Worm (Caenorhabditis elegans) whole organism, young adult: ENCODE results near the gene oxi-1.

Experiments
- B0019.2 ChIP-seq: fragments of 200-800 bp; sonication (Bioruptor generic); conservative IDR thresholded peaks from 2 replicates; pipeline ENCODE4 v1.3.6; 2022; ENCODE audit warnings: missing genetic modification reagents, missing genetic modification characterization, missing compliant biosample characterization
- C06A6.2 ChIP-seq: fragments of 200-800 bp; sonication (Bioruptor generic); conservative IDR thresholded peaks from 2 replicates; pipeline ENCODE4 v1.3.6; 2022; ENCODE audit warnings: missing genetic modification characterization, missing compliant biosample characterization
- F22D6.2 ChIP-seq: sonication (generic microtip); optimal IDR thresholded peaks from 2 replicates; lab custom pipeline; 2016; ENCODE audit warnings: mild to moderate bottlenecking, missing genetic modification characterization, missing compliant biosample characterization
- F33H1.4 ChIP-seq: fragments of 200-800 bp; sonication (Bioruptor generic); IDR thresholded peaks from 2 replicates; pipeline ENCODE4 v1.3.6; 2022; ENCODE audit warnings: missing genetic modification reagents, missing genetic modification characterization, missing compliant biosample characterization
- F49E8.2 ChIP-seq: sonication (generic microtip); optimal IDR thresholded peaks from 3 replicates; lab custom pipeline; 2017; ENCODE audit warnings: missing genetic modification characterization, mild to moderate bottlenecking, missing compliant biosample characterization, antibody characterized with exemption, moderate library complexity; ENCODE audit not compliant: insufficient read depth
- F52B5.7 ChIP-seq: sonication (generic microtip); optimal IDR thresholded peaks from 2 replicates; lab custom pipeline; 2016; ENCODE audit warnings: mild to moderate bottlenecking, missing genetic modification characterization, missing compliant biosample characterization
- F57C9.4 ChIP-seq: sonication (generic microtip); optimal IDR thresholded peaks from 2 replicates; lab custom pipeline; 2017; ENCODE audit warnings: mild to moderate bottlenecking, missing genetic modification characterization, missing compliant biosample characterization
- Y56A3A.18 ChIP-seq: fragments of 200-800 bp; sonication (Bioruptor generic); IDR thresholded peaks from 2 replicates; pipeline ENCODE4 v1.3.6; 2022; ENCODE audit warnings: missing genetic modification reagents, missing genetic modification characterization, missing compliant biosample characterization
- Y67H2A.10 ChIP-seq: fragments of 200-800 bp; sonication (Bioruptor generic); conservative IDR thresholded peaks from 2 replicates; pipeline ENCODE4 v1.3.6; 2022; ENCODE audit warnings: missing genetic modification reagents, missing genetic modification characterization, missing compliant biosample characterization
- Y79H2A.3 ChIP-seq: fragments of 200-800 bp; sonication (Bioruptor generic); conservative IDR thresholded peaks from 2 replicates; pipeline ENCODE4 v1.3.6; 2022; ENCODE audit warnings: missing genetic modification reagents, missing genetic modification characterization, missing compliant biosample characterization
- ZK185.1 ChIP-seq: sonication (generic microtip); optimal IDR thresholded peaks from 2 replicates; lab custom pipeline; 2016; ENCODE audit warnings: mild to moderate bottlenecking, missing genetic modification characterization, missing compliant biosample characterization; ENCODE audit not compliant: poor library complexity, severe bottlenecking
- akir-1 ChIP-seq: fragments of 200-800 bp; sonication (Bioruptor generic); optimal IDR thresholded peaks from 2 replicates; lab custom pipeline; 2018; ENCODE audit warnings: mild to moderate bottlenecking, missing genetic modification characterization, moderate library complexity, missing compliant biosample characterization
- ama-1 ChIP-seq, 3 experiments: fragments of 150-350 bp in 1 of 3; sonication (generic microtip) in 2 of 3; optimal IDR thresholded peaks; 2 replicates each; lab custom pipeline; 2014 to 2018; ENCODE audit warnings: missing biosample characterization in 2 of 3, missing genetic modification characterization in 2 of 3, missing genetic modification reagents in 2 of 3
- attf-5 ChIP-seq: fragments of 200-800 bp; sonication (Bioruptor generic); optimal IDR thresholded peaks from 2 replicates; lab custom pipeline; 2018; ENCODE audit warnings: mild to moderate bottlenecking, missing genetic modification characterization, missing compliant biosample characterization
- cebp-1 ChIP-seq, 2 experiments: fragments of 200-800 bp in 1 of 2; sonication (Bioruptor generic) in 1 of 2; sonication (generic microtip) in 1 of 2; IDR thresholded peaks in 1 of 2; optimal IDR thresholded peaks in 1 of 2; 2 replicates each; pipeline versions ENCODE4 v1.3.6 to Lab custom; 2017 to 2022; ENCODE audit warnings: missing compliant biosample characterization in 2 of 2, missing genetic modification characterization in 2 of 2, mild to moderate bottlenecking in 1 of 2, missing genetic modification reagents in 1 of 2, moderate library complexity in 1 of 2
- cebp-2 ChIP-seq: fragments of 200-800 bp; sonication (Bioruptor generic); IDR thresholded peaks from 2 replicates; pipeline ENCODE4 v1.3.6; 2022; ENCODE audit warnings: missing genetic modification characterization, missing compliant biosample characterization
- ceh-58 ChIP-seq: fragments of 200-800 bp; sonication (Bioruptor generic); IDR thresholded peaks from 2 replicates; pipeline ENCODE4 v1.3.6; 2022; ENCODE audit warnings: missing genetic modification characterization, missing compliant biosample characterization
- dox-1 ChIP-seq: fragments of 200-800 bp; sonication (Bioruptor generic); IDR thresholded peaks from 2 replicates; pipeline ENCODE4 v1.3.6; 2022; ENCODE audit warnings: missing genetic modification reagents, missing genetic modification characterization, missing compliant biosample characterization
- egl-18 ChIP-seq: fragments of 200-800 bp; sonication (Bioruptor generic); IDR thresholded peaks from 2 replicates; pipeline ENCODE4 v1.3.6; 2022; ENCODE audit warnings: missing genetic modification reagents, missing genetic modification characterization, missing compliant biosample characterization
- ekl-4 ChIP-seq: fragments of 200-800 bp; sonication (Bioruptor generic); IDR thresholded peaks from 2 replicates; pipeline ENCODE4 v1.3.6; 2022; ENCODE audit warnings: missing genetic modification reagents, missing genetic modification characterization, missing compliant biosample characterization
- fkh-3 ChIP-seq: sonication (generic microtip); optimal IDR thresholded peaks from 2 replicates; lab custom pipeline; 2016; ENCODE audit warnings: mild to moderate bottlenecking, missing genetic modification characterization, missing compliant biosample characterization
- gei-17 ChIP-seq: fragments of 200-800 bp; sonication (Bioruptor generic); optimal IDR thresholded peaks from 2 replicates; lab custom pipeline; 2018; ENCODE audit warnings: mild to moderate bottlenecking, missing genetic modification characterization, missing compliant biosample characterization
- him-1 ChIP-seq: sonication (generic microtip); optimal IDR thresholded peaks from 2 replicates; lab custom pipeline; 2016; ENCODE audit warnings: missing genotype, missing genetic modification reagents, missing genetic modification characterization, missing compliant biosample characterization
- hlh-26 ChIP-seq: fragments of 200-800 bp; sonication (Bioruptor generic); conservative IDR thresholded peaks from 2 replicates; pipeline ENCODE4 v1.3.6; 2022; ENCODE audit warnings: missing genetic modification reagents, missing genetic modification characterization, missing compliant biosample characterization
- hmg-20 ChIP-seq: fragments of 200-800 bp; sonication (Bioruptor generic); IDR thresholded peaks from 2 replicates; pipeline ENCODE4 v1.3.6; 2022; ENCODE audit warnings: missing genetic modification reagents, missing genetic modification characterization, missing compliant biosample characterization
- hrde-1 ChIP-seq: sonication (generic microtip); optimal IDR thresholded peaks from 2 replicates; lab custom pipeline; 2016; ENCODE audit warnings: missing genetic modification characterization, mild to moderate bottlenecking, missing compliant biosample characterization, moderate library complexity, missing genotype, missing genetic modification reagents, borderline replicate concordance
- hsf-1 ChIP-seq: fragments of 200-800 bp; sonication (Bioruptor generic); IDR thresholded peaks from 2 replicates; pipeline ENCODE4 v1.3.6; 2022; ENCODE audit warnings: missing genetic modification reagents, missing genetic modification characterization, missing compliant biosample characterization
- lin-40 ChIP-seq: sonication (generic microtip); optimal IDR thresholded peaks from 2 replicates; lab custom pipeline; 2016; ENCODE audit warnings: missing genetic modification characterization, mild to moderate bottlenecking, missing compliant biosample characterization, missing genotype, missing genetic modification reagents
- lir-1 ChIP-seq: fragments of 200-800 bp; sonication (Bioruptor generic); conservative IDR thresholded peaks from 2 replicates; pipeline ENCODE4 v1.3.6; 2022; ENCODE audit warnings: missing genetic modification reagents, missing genetic modification characterization, missing compliant biosample characterization
- lsy-27 ChIP-seq: sonication (generic microtip); optimal IDR thresholded peaks from 2 replicates; lab custom pipeline; 2017; ENCODE audit warnings: missing genetic modification characterization, mild to moderate bottlenecking, missing compliant biosample characterization, antibody characterized with exemption, missing genotype, borderline replicate concordance; ENCODE audit not compliant: insufficient read depth
- madf-10 ChIP-seq: sonication (generic microtip); optimal IDR thresholded peaks from 2 replicates; lab custom pipeline; 2016; ENCODE audit warnings: mild to moderate bottlenecking, missing genetic modification characterization, missing compliant biosample characterization
- mel-28 ChIP-seq: sonication (generic microtip); optimal IDR thresholded peaks from 2 replicates; lab custom pipeline; 2016; ENCODE audit warnings: borderline replicate concordance, mild to moderate bottlenecking, missing genetic modification characterization, missing compliant biosample characterization
- mes-4 ChIP-seq: sonication (generic microtip); optimal IDR thresholded peaks from 2 replicates; lab custom pipeline; 2016; ENCODE audit warnings: missing genotype, missing genetic modification characterization, missing compliant biosample characterization
- nfyb-1 ChIP-seq: fragments of 200-800 bp; sonication (Bioruptor generic); IDR thresholded peaks from 2 replicates; pipeline ENCODE4 v1.3.6; 2022; ENCODE audit warnings: missing genetic modification reagents, missing genetic modification characterization, missing compliant biosample characterization
- nhr-80 ChIP-seq: sonication (generic microtip); optimal IDR thresholded peaks from 2 replicates; lab custom pipeline; 2016; ENCODE audit warnings: missing genetic modification characterization, missing compliant biosample characterization
- pha-4 ChIP-seq: fragments of 150-350 bp; sonication (generic microtip); optimal IDR thresholded peaks from 2 replicates; lab custom pipeline; 2014; ENCODE audit warnings: missing biosample characterization, missing genetic modification reagents, missing genetic modification characterization
- rcor-1 ChIP-seq: fragments of 200-800 bp; sonication (Bioruptor generic); IDR thresholded peaks from 2 replicates; pipeline ENCODE4 v1.3.6; 2022; ENCODE audit warnings: missing genetic modification reagents, missing genetic modification characterization, missing compliant biosample characterization
- sea-2 ChIP-seq: fragments of 200-800 bp; sonication (Bioruptor generic); IDR thresholded peaks from 2 replicates; pipeline ENCODE4 v1.3.6; 2022; ENCODE audit warnings: missing genetic modification characterization, missing compliant biosample characterization
- snpc-4 ChIP-seq, 5 experiments: fragments of 150-350 bp in 1 of 5; sonication (generic microtip) in 4 of 5; optimal IDR thresholded peaks; 2 replicates each; lab custom pipeline; 2014 to 2018; ENCODE audit warnings: missing genetic modification characterization in 5 of 5, missing biosample characterization in 3 of 5, antibody characterized with exemption in 2 of 5, mild to moderate bottlenecking in 2 of 5, missing compliant biosample characterization in 2 of 5, missing genotype in 2 of 5, moderate library complexity in 2 of 5, missing genetic modification reagents in 1 of 5
- somi-1 ChIP-seq: fragments of 200-800 bp; sonication (Bioruptor generic); optimal IDR thresholded peaks from 2 replicates; lab custom pipeline; 2018; ENCODE audit warnings: mild to moderate bottlenecking, missing genetic modification characterization, missing compliant biosample characterization
- unc-130 ChIP-seq: sonication (generic microtip); optimal IDR thresholded peaks from 2 replicates; lab custom pipeline; 2016; ENCODE audit warnings: missing genetic modification reagents, missing genetic modification characterization, missing compliant biosample characterization
- zfh-2 ChIP-seq: fragments of 200-800 bp; sonication (Bioruptor generic); conservative IDR thresholded peaks from 2 replicates; pipeline ENCODE4 v1.3.6; 2022; ENCODE audit warnings: missing genetic modification reagents, missing genetic modification characterization, missing compliant biosample characterization
- ztf-22 ChIP-seq: fragments of 200-800 bp; sonication (Bioruptor generic); optimal IDR thresholded peaks from 2 replicates; lab custom pipeline; 2018; ENCODE audit warnings: mild to moderate bottlenecking, missing genetic modification characterization, moderate library complexity, missing compliant biosample characterization
- ztf-6 ChIP-seq: fragments of 200-800 bp; sonication (Bioruptor generic); IDR thresholded peaks from 2 replicates; pipeline ENCODE4 v1.3.6; 2022; ENCODE audit warnings: missing genetic modification reagents, missing genetic modification characterization, missing compliant biosample characterization

oxi-1 gene

DNA sequence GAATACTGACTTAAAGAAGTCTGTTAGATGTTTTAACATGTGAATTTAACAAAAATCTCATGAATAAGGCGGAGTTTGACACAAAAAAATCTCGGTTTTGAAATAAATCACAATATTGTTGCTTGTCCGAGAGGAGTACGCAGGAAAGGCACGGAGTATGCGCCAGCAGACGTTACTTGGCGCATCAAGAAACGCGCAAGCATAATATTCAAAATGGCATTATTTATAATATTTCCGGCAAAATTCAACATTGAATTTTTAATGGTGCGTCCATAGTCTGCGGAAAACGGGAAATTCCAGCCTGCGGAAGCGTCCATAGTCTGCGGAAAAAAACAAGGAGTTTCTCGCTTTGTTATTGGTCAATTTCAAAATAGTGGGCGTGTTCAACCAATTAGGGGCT lies 13.2 kb upstream of the oxi-1 start, which contains the start of gene pde-12 (continued):
- TF ChIP-seq ZK185.1 (tag; lab: Kevin White, UChicago) = peak; percentile 79
- TF ChIP-seq zfh-2 (GFP tag; lab: Robert Waterston, UW) = no peak
- TF ChIP-seq C06A6.2 = peak; percentile 49; the same call in 1 of the 2 replicates
- TF ChIP-seq gei-17 (GFP tag; lab: Kevin White, UChicago) = no peak
- peak; percentile 2 for TF ChIP-seq nhr-80
- no peak for TF ChIP-seq snpc-4 (GFP tag; optimal IDR thresholded peaks at IDR 0.05; lab: Kevin White, UChicago)
- peak in 3 of 4 experiments; percentile 44 to 55 (median 55) for TF ChIP-seq snpc-4 (tag; optimal IDR thresholded peaks at IDR 0.05; lab: Kevin White, UChicago)
- no peak for TF ChIP-seq Y67H2A.10 (GFP tag; lab: Robert Waterston, UW)
- peak; percentile 89 for TF ChIP-seq lin-40 (tag; lab: Kevin White, UChicago)
- no peak for TF ChIP-seq mes-4 (tag; lab: Kevin White, UChicago)
- peak; percentile 75; the same call in 1 of the 2 replicates for TF ChIP-seq hmg-20 (GFP tag; lab: Robert Waterston, UW)
- no peak for TF ChIP-seq mel-28 (tag; lab: Kevin White, UChicago)
- no peak for TF ChIP-seq B0019.2 (GFP tag; lab: Robert Waterston, UW)

DNA sequence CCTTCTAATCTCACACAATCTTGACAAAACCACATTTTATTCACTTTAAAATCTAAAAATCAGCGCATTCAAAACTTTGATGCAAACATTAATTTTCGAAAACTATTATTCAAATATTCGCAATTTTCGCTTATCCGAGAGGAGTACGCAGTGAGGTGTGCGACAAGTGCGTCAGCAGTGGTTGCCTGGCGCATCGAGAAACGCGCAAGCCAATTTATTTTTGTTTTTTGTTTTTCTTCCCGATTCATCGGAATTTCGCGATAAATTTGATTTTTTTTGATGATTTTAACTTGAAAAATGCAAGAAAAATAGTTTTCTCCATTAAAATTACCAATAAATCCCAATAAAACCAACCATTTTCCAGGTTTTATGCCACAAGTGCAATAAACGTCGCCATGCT lies 9.2 kb upstream of the oxi-1 start, which contains the start of the genes fbxb-85 and hex-3:
fbxb-85 (minus strand) TSS at position 106 of the 400 bp plus-strand sequence.
hex-3 (plus strand) TSS at position 365 of the 400 bp plus-strand sequence.
- TF ChIP-seq gei-17 (GFP tag; lab: Kevin White, UChicago) = peak; percentile 75
- TF ChIP-seq cebp-2 (GFP tag; lab: Robert Waterston, UW) = no peak
- no peak for TF ChIP-seq egl-18 (GFP tag; lab: Robert Waterston, UW)
- TF ChIP-seq madf-10 (tag; lab: Kevin White, UChicago) = peak; percentile 65
- TF ChIP-seq hrde-1 (tag; lab: Kevin White, UChicago) = peak; percentile 76
- TF ChIP-seq hsf-1 (GFP tag; lab: Robert Waterston, UW) = peak; percentile 81
- TF ChIP-seq cebp-1 (GFP tag; IDR thresholded peaks at IDR 0.05; lab: Robert Waterston, UW) = no peak; the same call in 1 of the 2 replicates
- peak; percentile 88 for TF ChIP-seq cebp-1 (tag; optimal IDR thresholded peaks at IDR 0.05; lab: Kevin White, UChicago)
- TF ChIP-seq him-1 = peak; percentile 42
- peak; percentile 93 for TF ChIP-seq rcor-1 (GFP tag; lab: Robert Waterston, UW)
- no peak; the same call in 1 of the 2 replicates for TF ChIP-seq Y79H2A.3
- no peak for TF ChIP-seq ceh-58 (GFP tag; lab: Robert Waterston, UW)
- TF ChIP-seq ekl-4 (GFP tag; lab: Robert Waterston, UW) = peak; percentile 93
- TF ChIP-seq sea-2 (GFP tag; lab: Robert Waterston, UW) = 0 out of 2 replicates have a peak, but pooled peaks have one; percentile 50
- TF ChIP-seq Y56A3A.18 (GFP tag; lab: Robert Waterston, UW) = peak; percentile 86; the same call in 1 of the 2 replicates
- no peak for TF ChIP-seq lsy-27 (tag; lab: Kevin White, UChicago)
- peak; percentile 94 for TF ChIP-seq attf-5 (GFP tag; lab: Kevin White, UChicago)
- TF ChIP-seq ama-1 (optimal IDR thresholded peaks at IDR 0.05; lab: Kevin White, UChicago) = peak; percentile 2
- peak in 1 of 2 experiments; percentile 29 for TF ChIP-seq ama-1 (GFP tag; optimal IDR thresholded peaks at IDR 0.05; lab: Kevin White, UChicago)
- peak; percentile 22 for TF ChIP-seq F57C9.4 (tag; lab: Kevin White, UChicago)
- TF ChIP-seq F49E8.2 (tag; lab: Kevin White, UChicago) = peak; percentile 65
- TF ChIP-seq unc-130 (GFP tag; lab: Kevin White, UChicago) = peak; percentile 77
- no peak; the same call in 1 of the 2 replicates for TF ChIP-seq dox-1 (GFP tag; lab: Robert Waterston, UW)
- TF ChIP-seq mel-28 (tag; lab: Kevin White, UChicago) = peak; percentile 64
- peak; percentile 87 for TF ChIP-seq pha-4 (tag; lab: Kevin White, UChicago)
- TF ChIP-seq ztf-6 (GFP tag; lab: Robert Waterston, UW) = no peak
- TF ChIP-seq fkh-3 = no peak
- peak; percentile 49 for TF ChIP-seq somi-1 (GFP tag; lab: Kevin White, UChicago)
- TF ChIP-seq F22D6.2 (tag; lab: Kevin White, UChicago) = peak; percentile 73
- TF ChIP-seq hlh-26 (GFP tag; lab: Robert Waterston, UW) = no peak
- TF ChIP-seq nfyb-1 (GFP tag; lab: Robert Waterston, UW) = peak; percentile 96
- TF ChIP-seq akir-1 = peak; percentile 25
- peak; percentile 78 for TF ChIP-seq F33H1.4 (GFP tag; lab: Robert Waterston, UW)
- TF ChIP-seq F52B5.7 (tag; lab: Kevin White, UChicago) = peak; percentile 22
- TF ChIP-seq ztf-22 (GFP tag; lab: Kevin White, UChicago) = peak; percentile 19
- TF ChIP-seq lir-1 (GFP tag; lab: Robert Waterston, UW) = peak; percentile 90
